Worm (Caenorhabditis elegans): Measurements from ENCODE around the gene F56C9.3.

DNA sequence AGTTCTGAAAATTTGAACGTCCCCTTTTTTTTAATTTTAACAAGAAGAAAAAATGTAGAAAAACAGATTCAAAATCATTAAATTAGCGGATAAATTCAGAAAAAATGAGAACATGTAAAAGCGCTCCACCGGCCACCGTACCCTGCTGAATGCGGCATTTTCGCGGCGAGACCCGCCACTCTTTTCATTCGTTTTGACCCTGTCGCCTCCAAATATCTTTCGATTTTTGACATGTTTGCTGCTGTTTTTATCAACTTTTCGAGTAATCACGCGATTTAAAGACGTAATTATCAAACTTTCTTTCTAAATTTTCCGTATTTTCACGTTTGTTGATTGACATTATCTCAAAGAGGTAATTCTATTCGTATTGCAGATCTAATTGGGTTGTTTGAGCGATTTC is 25.1 kb downstream of the F56C9.3 start, which contains the start of gene gsp-2:
- TF ChIP-seq ama-1 (optimal IDR thresholded peaks at IDR 0.05) (peak; percentile 52), unc-62 (GFP tag; optimal IDR thresholded peaks at IDR 0.05) (no peak), nhr-76 (tag; optimal IDR thresholded peaks at IDR 0.05) (no peak), nhr-25 (tag; optimal IDR thresholded peaks at IDR 0.05) (peak; percentile 51), nhr-12 (tag; optimal IDR thresholded peaks at IDR 0.05) (no peak), nhr-28 (tag; optimal IDR thresholded peaks at IDR 0.05) (no peak), R02D3.7 (tag; optimal IDR thresholded peaks at IDR 0.05) (peak; percentile 52), elt-3 (tag; optimal IDR thresholded peaks at IDR 0.05) (no peak), nhr-11 (tag; optimal IDR thresholded peaks at IDR 0.05) (no peak), aly-2 (tag; optimal IDR thresholded peaks at IDR 0.05) (no peak), ceh-9 (tag; optimal IDR thresholded peaks at IDR 0.05) (no peak)
